Worm (Caenorhabditis elegans) whole organism, L4 larva: Measurements from ENCODE around the gene Y116A8B.4.

Source experiments
- F10B5.3 ChIP-seq: sonication (generic microtip); optimal IDR thresholded peaks from 2 replicates; lab custom pipeline; 2016; ENCODE audit warnings: mild to moderate bottlenecking, missing genetic modification characterization, missing compliant biosample characterization
- F26F4.8 ChIP-seq: fragments of 200-800 bp; sonication (Bioruptor generic); conservative IDR thresholded peaks from 2 replicates; pipeline ENCODE4 v1.3.6; 2022; ENCODE audit warnings: missing genetic modification characterization, missing compliant biosample characterization
- R02D3.7 ChIP-seq: fragments of 150-350 bp; sonication (generic microtip); optimal IDR thresholded peaks from 3 replicates; lab custom pipeline; 2014; ENCODE audit warnings: missing biosample characterization, missing genetic modification characterization
- T26A8.4 ChIP-seq: fragments of 200-800 bp; sonication (Bioruptor generic); IDR thresholded peaks from 2 replicates; pipeline ENCODE4 v1.3.6; 2022; ENCODE audit warnings: missing genetic modification characterization, missing compliant biosample characterization
- Y48G9A.11 ChIP-seq: fragments of 200-800 bp; sonication (Bioruptor generic); IDR thresholded peaks from 2 replicates; pipeline ENCODE4 v1.3.6; 2022; ENCODE audit warnings: missing genetic modification reagents, missing genetic modification characterization, missing compliant biosample characterization
- Y5F2A.4 ChIP-seq: fragments of 200-800 bp; sonication (Bioruptor generic); optimal IDR thresholded peaks from 2 replicates; lab custom pipeline; 2018; ENCODE audit warnings: mild to moderate bottlenecking, missing genetic modification characterization, missing compliant biosample characterization
- Y75B8A.6 ChIP-seq: fragments of 200-800 bp; sonication (Bioruptor generic); IDR thresholded peaks from 2 replicates; pipeline ENCODE4 v1.3.6; 2022; ENCODE audit warnings: missing genetic modification reagents, missing genetic modification characterization, missing compliant biosample characterization
- ZK337.2 ChIP-seq: fragments of 200-800 bp; sonication (Bioruptor generic); IDR thresholded peaks from 2 replicates; pipeline ENCODE4 v1.3.6; 2022; ENCODE audit warnings: missing genetic modification reagents, missing genetic modification characterization, missing compliant biosample characterization
- ZK546.5 ChIP-seq, 2 experiments: sonication (generic microtip); optimal IDR thresholded peaks; 2 replicates each; lab custom pipeline; 2017; ENCODE audit warnings: missing biosample characterization in 2 of 2, missing genetic modification characterization in 2 of 2
- ama-1 ChIP-seq: fragments of 150-350 bp; optimal IDR thresholded peaks from 2 replicates; lab custom pipeline; 2014; ENCODE audit warnings: inconsistent platforms, mixed read lengths
- ceh-20 ChIP-seq: fragments of 200-800 bp; sonication (Bioruptor generic); IDR thresholded peaks from 2 replicates; pipeline ENCODE4 v1.3.6; 2022; ENCODE audit warnings: missing genetic modification reagents, missing genetic modification characterization, missing compliant biosample characterization
- ceh-32 ChIP-seq: sonication (generic microtip); optimal IDR thresholded peaks from 2 replicates; lab custom pipeline; 2016; ENCODE audit warnings: mild to moderate bottlenecking, missing genetic modification characterization, missing compliant biosample characterization; ENCODE audit not compliant: poor library complexity
- ceh-62 ChIP-seq: sonication (generic microtip); optimal IDR thresholded peaks from 2 replicates; lab custom pipeline; 2017; ENCODE audit warnings: missing biosample characterization, missing genetic modification characterization
- ceh-82 ChIP-seq: sonication (generic microtip); optimal IDR thresholded peaks from 2 replicates; lab custom pipeline; 2017; ENCODE audit warnings: missing biosample characterization, missing genetic modification characterization
- cey-2 ChIP-seq: sonication (generic microtip); optimal IDR thresholded peaks from 3 replicates; lab custom pipeline; 2017; ENCODE audit warnings: missing genetic modification characterization, mild to moderate bottlenecking, missing compliant biosample characterization, antibody characterized with exemption, borderline replicate concordance; ENCODE audit not compliant: insufficient read depth
- daf-12 ChIP-seq: fragments of 150-350 bp; optimal IDR thresholded peaks from 2 replicates; lab custom pipeline; 2014; ENCODE audit warnings: missing biosample characterization, missing genetic modification reagents, missing genetic modification characterization
- daf-16 ChIP-seq, 3 experiments: sonication (generic microtip); optimal IDR thresholded peaks; 2 replicates each; lab custom pipeline; 2016 to 2017; ENCODE audit warnings: missing genetic modification characterization in 3 of 3, missing genetic modification reagents in 3 of 3, mild to moderate bottlenecking in 2 of 3, missing compliant biosample characterization in 2 of 3, missing biosample characterization in 1 of 3, moderate library complexity in 1 of 3
- dmd-6 ChIP-seq: fragments of 200-800 bp; sonication (Bioruptor generic); IDR thresholded peaks from 2 replicates; pipeline ENCODE4 v1.3.6; 2022; ENCODE audit warnings: missing genetic modification reagents, missing genetic modification characterization, missing compliant biosample characterization
- dmd-9 ChIP-seq: fragments of 200-800 bp; sonication (Bioruptor generic); IDR thresholded peaks from 2 replicates; pipeline ENCODE4 v1.3.6; 2022; ENCODE audit warnings: missing genetic modification reagents, missing genetic modification characterization, missing compliant biosample characterization
- dve-1 ChIP-seq: sonication (generic microtip); optimal IDR thresholded peaks from 2 replicates; lab custom pipeline; 2017; ENCODE audit warnings: antibody characterized with exemption, mild to moderate bottlenecking, missing genetic modification characterization, missing compliant biosample characterization; ENCODE audit not compliant: insufficient read depth
- egl-27 ChIP-seq: sonication (generic microtip); optimal IDR thresholded peaks from 3 replicates; lab custom pipeline; 2017; ENCODE audit warnings: missing biosample characterization, missing genetic modification reagents, missing genetic modification characterization
- egl-43 ChIP-seq: fragments of 200-800 bp; sonication (Bioruptor generic); IDR thresholded peaks from 2 replicates; pipeline ENCODE4 v1.3.6; 2022; ENCODE audit warnings: missing genetic modification reagents, missing genetic modification characterization, missing compliant biosample characterization
- fos-1 ChIP-seq: fragments of 150-350 bp; optimal IDR thresholded peaks from 2 replicates; lab custom pipeline; 2014; ENCODE audit warnings: missing biosample characterization, missing genetic modification characterization
- gei-8 ChIP-seq: fragments of 200-800 bp; sonication (Bioruptor generic); optimal IDR thresholded peaks from 2 replicates; lab custom pipeline; 2018; ENCODE audit warnings: mild to moderate bottlenecking, missing genetic modification characterization, missing compliant biosample characterization
- jun-1 ChIP-seq: fragments of 150-350 bp; optimal IDR thresholded peaks from 2 replicates; lab custom pipeline; 2014; ENCODE audit warnings: missing biosample characterization, missing genetic modification reagents, missing genetic modification characterization
- lim-7 ChIP-seq: fragments of 200-800 bp; sonication (Bioruptor generic); IDR thresholded peaks from 2 replicates; pipeline ENCODE4 v1.3.6; 2022; ENCODE audit warnings: missing genetic modification characterization, missing compliant biosample characterization
- lin-13 ChIP-seq: fragments of 150-350 bp; optimal IDR thresholded peaks from 2 replicates; lab custom pipeline; 2014; ENCODE audit warnings: missing biosample characterization, missing genetic modification reagents, missing genetic modification characterization
- lin-38 ChIP-seq: fragments of 200-800 bp; sonication (Bioruptor generic); IDR thresholded peaks from 2 replicates; pipeline ENCODE4 v1.3.6; 2022; ENCODE audit warnings: missing genetic modification reagents, missing genetic modification characterization, missing compliant biosample characterization
- lin-39 ChIP-seq: fragments of 150-350 bp; optimal IDR thresholded peaks from 2 replicates; lab custom pipeline; 2014; ENCODE audit warnings: missing biosample characterization, missing genetic modification reagents, missing genetic modification characterization
- mdl-1 ChIP-seq, 2 experiments: fragments of 150-350 bp in 1 of 2; sonication (generic microtip) in 1 of 2; optimal IDR thresholded peaks; 2 replicates each; lab custom pipeline; 2014 to 2017; ENCODE audit warnings: missing biosample characterization in 2 of 2, missing genetic modification characterization in 2 of 2
- mes-2 ChIP-seq: sonication (generic microtip); optimal IDR thresholded peaks from 2 replicates; lab custom pipeline; 2016; ENCODE audit warnings: missing genotype, mild to moderate bottlenecking, missing genetic modification characterization, missing compliant biosample characterization; ENCODE audit not compliant: poor library complexity, severe bottlenecking
- nhr-10 ChIP-seq: fragments of 150-350 bp; optimal IDR thresholded peaks from 2 replicates; lab custom pipeline; 2014; ENCODE audit warnings: missing biosample characterization, missing genetic modification characterization
- nhr-102 ChIP-seq: sonication (generic microtip); optimal IDR thresholded peaks from 2 replicates; lab custom pipeline; 2016; ENCODE audit warnings: mild to moderate bottlenecking, missing genetic modification characterization, moderate library complexity, missing compliant biosample characterization
- nhr-11 ChIP-seq: fragments of 150-350 bp; optimal IDR thresholded peaks from 2 replicates; lab custom pipeline; 2014; ENCODE audit warnings: missing biosample characterization, missing genetic modification characterization
- nhr-111 ChIP-seq: fragments of 200-800 bp; sonication (Bioruptor generic); optimal IDR thresholded peaks from 2 replicates; lab custom pipeline; 2018; ENCODE audit warnings: mild to moderate bottlenecking, missing genetic modification characterization, missing compliant biosample characterization
- nhr-28 ChIP-seq: fragments of 150-350 bp; optimal IDR thresholded peaks from 2 replicates; lab custom pipeline; 2014; ENCODE audit warnings: missing biosample characterization, missing genetic modification characterization
- nhr-6 ChIP-seq: fragments of 150-350 bp; optimal IDR thresholded peaks from 2 replicates; lab custom pipeline; 2014; ENCODE audit warnings: missing biosample characterization, missing genetic modification characterization
- nhr-77 ChIP-seq: fragments of 150-350 bp; optimal IDR thresholded peaks from 2 replicates; lab custom pipeline; 2014; ENCODE audit warnings: missing biosample characterization, missing genetic modification characterization
- php-3 ChIP-seq: fragments of 200-800 bp; sonication (Bioruptor generic); IDR thresholded peaks from 2 replicates; pipeline ENCODE4 v1.3.6; 2022; ENCODE audit warnings: missing genetic modification reagents, missing genetic modification characterization, missing compliant biosample characterization
- rbr-2 ChIP-seq: sonication (generic microtip); optimal IDR thresholded peaks from 2 replicates; lab custom pipeline; 2016; ENCODE audit warnings: missing genotype, missing genetic modification characterization, missing compliant biosample characterization
- sdz-12 ChIP-seq: fragments of 200-800 bp; sonication (Bioruptor generic); optimal IDR thresholded peaks from 2 replicates; lab custom pipeline; 2018; ENCODE audit warnings: mild to moderate bottlenecking, missing genetic modification characterization, missing compliant biosample characterization
- skn-1 ChIP-seq: fragments of 150-350 bp; optimal IDR thresholded peaks from 2 replicates; lab custom pipeline; 2014; ENCODE audit warnings: missing biosample characterization, missing genetic modification characterization
- spr-1 ChIP-seq: sonication (generic microtip); optimal IDR thresholded peaks from 2 replicates; lab custom pipeline; 2016; ENCODE audit warnings: mild to moderate bottlenecking, missing genetic modification characterization, missing compliant biosample characterization
- spr-3 ChIP-seq: fragments of 200-800 bp; sonication (Bioruptor generic); optimal IDR thresholded peaks from 2 replicates; lab custom pipeline; 2018; ENCODE audit warnings: mild to moderate bottlenecking, missing genetic modification characterization, missing compliant biosample characterization
- tag-97 ChIP-seq: fragments of 200-800 bp; sonication (Bioruptor generic); IDR thresholded peaks from 2 replicates; pipeline ENCODE4 v1.3.6; 2022; ENCODE audit warnings: missing genetic modification characterization, missing compliant biosample characterization
- tra-1 ChIP-seq: fragments of 200-800 bp; sonication (Bioruptor generic); IDR thresholded peaks from 2 replicates; pipeline ENCODE4 v1.3.6; 2022; ENCODE audit warnings: missing genetic modification reagents, missing genetic modification characterization, missing compliant biosample characterization
- unc-130 ChIP-seq: sonication (generic microtip); optimal IDR thresholded peaks from 2 replicates; lab custom pipeline; 2016; ENCODE audit warnings: missing genetic modification reagents, missing genetic modification characterization, missing compliant biosample characterization
- vab-7 ChIP-seq: fragments of 200-800 bp; sonication (Bioruptor generic); IDR thresholded peaks from 2 replicates; pipeline ENCODE4 v1.3.6; 2022; ENCODE audit warnings: missing genetic modification reagents, missing genetic modification characterization, missing compliant biosample characterization
- zag-1 ChIP-seq: fragments of 150-350 bp; optimal IDR thresholded peaks from 2 replicates; lab custom pipeline; 2014; ENCODE audit warnings: missing biosample characterization, missing genetic modification characterization
- zfp-3 ChIP-seq: fragments of 200-800 bp; sonication (Bioruptor generic); conservative IDR thresholded peaks from 2 replicates; pipeline ENCODE4 v1.3.6; 2022; ENCODE audit warnings: missing genetic modification reagents, missing genetic modification characterization, missing compliant biosample characterization

The Y116A8B.4 gene

ce11 chrIV:17249691-17250181 lies 26.2 kb downstream of the Y116A8B.4 start, which contains the start of gene eelo-2 (continued):
- TF ChIP-seq gei-8 (GFP tag; lab: Kevin White, UChicago) (no peak), cey-2 (tag; lab: Kevin White, UChicago) (peak; percentile 1), unc-130 (GFP tag; lab: Kevin White, UChicago) (peak; percentile 93), ZK337.2 (GFP tag; lab: Robert Waterston, UW) (peak; percentile 70; the same call in 1 of the 2 replicates), egl-27 (peak; percentile 33), spr-1 (tag; lab: Kevin White, UChicago) (peak; percentile 96), ceh-82 (tag; lab: Kevin White, UChicago) (peak; percentile 62), nhr-28 (tag; lab: Kevin White, UChicago) (peak; percentile 91), nhr-11 (tag; lab: Kevin White, UChicago) (peak; percentile 97), egl-43 (GFP tag; lab: Robert Waterston, UW) (peak; percentile 90), ZK546.5 (tag; optimal IDR thresholded peaks at IDR 0.05; lab: Kevin White, UChicago) (peak in 1 of 2 experiments; percentile 79), nhr-111 (no peak), F10B5.3 (peak; percentile 93), lin-38 (peak; percentile 100), vab-7 (peak; percentile 87), dmd-6 (GFP tag; lab: Robert Waterston, UW) (peak; percentile 97), R02D3.7 (tag; lab: Kevin White, UChicago) (no peak), T26A8.4 (GFP tag; lab: Robert Waterston, UW) (peak; percentile 98), daf-16 (GFP tag; optimal IDR thresholded peaks at IDR 0.05; lab: Kevin White, UChicago) (peak; percentile 66 to 91), daf-16 (tag; optimal IDR thresholded peaks at IDR 0.05; lab: Kevin White, UChicago) (peak; percentile 80), nhr-6 (tag; lab: Kevin White, UChicago) (peak; percentile 99), nhr-77 (peak; percentile 98), daf-12 (tag; lab: Kevin White, UChicago) (no peak), lin-39 (tag; lab: Kevin White, UChicago) (peak; percentile 52), dve-1 (tag; lab: Kevin White, UChicago) (peak; percentile 99), spr-3 (GFP tag; lab: Kevin White, UChicago) (peak; percentile 96), ceh-20 (GFP tag; lab: Robert Waterston, UW) (peak; percentile 96), lim-7 (GFP tag; lab: Robert Waterston, UW) (no peak), sdz-12 (GFP tag; lab: Kevin White, UChicago) (no peak), zag-1 (tag; lab: Kevin White, UChicago) (peak; percentile 86), rbr-2 (peak; percentile 98), nhr-10 (tag; lab: Kevin White, UChicago) (peak; percentile 71), jun-1 (tag; lab: Kevin White, UChicago) (peak; percentile 94), fos-1 (peak; percentile 68), F26F4.8 (GFP tag; lab: Robert Waterston, UW) (no peak), lin-13 (GFP tag; lab: Kevin White, UChicago) (peak; percentile 97), nhr-102 (tag; lab: Kevin White, UChicago) (peak; percentile 98), Y5F2A.4 (peak; percentile 78), zfp-3 (GFP tag; lab: Robert Waterston, UW) (peak; percentile 97), Y48G9A.11 (peak; percentile 75), Y75B8A.6 (GFP tag; lab: Robert Waterston, UW) (peak; percentile 90), ama-1 (lab: Kevin White, UChicago) (peak; percentile 62), ceh-62 (tag; lab: Kevin White, UChicago) (peak; percentile 14), tra-1 (peak; percentile 94), php-3 (GFP tag; lab: Robert Waterston, UW) (peak; percentile 89), mdl-1 (tag; optimal IDR thresholded peaks at IDR 0.05; lab: Kevin White, UChicago) (peak in 1 of 2 experiments; percentile 79), mes-2 (tag; lab: Kevin White, UChicago) (peak; percentile 97), tag-97 (no peak), skn-1 (tag; lab: Kevin White, UChicago) (no peak), ceh-32 (tag; lab: Kevin White, UChicago) (peak; percentile 75), dmd-9 (GFP tag; lab: Robert Waterston, UW) (peak; percentile 96)
